Worm (Caenorhabditis elegans) whole organism, L2 larva: ENCODE data around the gene cutl-2.

Experiments used
- C34F6.9 ChIP-seq: fragments of 150-350 bp; optimal IDR thresholded peaks from 2 replicates; lab custom pipeline; 2014; ENCODE audit warnings: missing biosample characterization, missing genetic modification characterization
- R02D3.7 ChIP-seq: fragments of 150-350 bp; optimal IDR thresholded peaks from 2 replicates; lab custom pipeline; 2014; ENCODE audit warnings: missing biosample characterization, missing genetic modification characterization
- Y55F3AM.14 ChIP-seq: fragments of 200-800 bp; sonication (Bioruptor generic); optimal IDR thresholded peaks from 2 replicates; lab custom pipeline; 2018; ENCODE audit warnings: mild to moderate bottlenecking, missing genetic modification characterization, missing compliant biosample characterization
- ZK546.5 ChIP-seq: sonication (generic microtip); optimal IDR thresholded peaks from 2 replicates; lab custom pipeline; 2017; ENCODE audit warnings: missing biosample characterization, missing genetic modification characterization
- alr-1 ChIP-seq: fragments of 150-350 bp; optimal IDR thresholded peaks from 2 replicates; lab custom pipeline; 2014; ENCODE audit warnings: missing biosample characterization, missing genetic modification characterization
- aly-2 ChIP-seq: fragments of 150-350 bp; optimal IDR thresholded peaks from 2 replicates; lab custom pipeline; 2014; ENCODE audit warnings: missing biosample characterization, missing genetic modification characterization
- blmp-1 ChIP-seq: sonication (generic microtip); optimal IDR thresholded peaks from 2 replicates; lab custom pipeline; 2017; ENCODE audit warnings: missing genetic modification characterization, mild to moderate bottlenecking, missing compliant biosample characterization, antibody characterized with exemption, moderate library complexity; ENCODE audit not compliant: insufficient read depth
- ceh-16 ChIP-seq: fragments of 150-350 bp; optimal IDR thresholded peaks from 2 replicates; lab custom pipeline; 2014; ENCODE audit warnings: missing biosample characterization, missing genetic modification characterization
- ceh-82 ChIP-seq: fragments of 150-350 bp; optimal IDR thresholded peaks from 2 replicates; lab custom pipeline; 2014; ENCODE audit warnings: missing biosample characterization, missing genetic modification characterization
- crh-2 ChIP-seq: sonication (generic microtip); optimal IDR thresholded peaks from 2 replicates; lab custom pipeline; 2017; ENCODE audit warnings: missing biosample characterization, missing genetic modification characterization
- egl-27 ChIP-seq: sonication (generic microtip); optimal IDR thresholded peaks from 3 replicates; lab custom pipeline; 2017; ENCODE audit warnings: missing biosample characterization, missing genetic modification reagents, missing genetic modification characterization
- elt-1 ChIP-seq: fragments of 150-350 bp; optimal IDR thresholded peaks from 2 replicates; lab custom pipeline; 2014; ENCODE audit warnings: missing biosample characterization, missing genetic modification characterization
- elt-3 ChIP-seq: sonication (generic microtip); optimal IDR thresholded peaks from 2 replicates; lab custom pipeline; 2017; ENCODE audit warnings: missing biosample characterization, missing genetic modification characterization
- fos-1 ChIP-seq: fragments of 150-350 bp; optimal IDR thresholded peaks from 2 replicates; lab custom pipeline; 2014; ENCODE audit warnings: missing biosample characterization, missing genetic modification characterization
- gmeb-1 ChIP-seq: fragments of 150-350 bp; optimal IDR thresholded peaks from 2 replicates; lab custom pipeline; 2014; ENCODE audit warnings: missing biosample characterization, missing genetic modification characterization
- lin-11 ChIP-seq: fragments of 150-350 bp; sonication (generic microtip); optimal IDR thresholded peaks from 2 replicates; lab custom pipeline; 2014; ENCODE audit warnings: missing biosample characterization, missing genetic modification characterization, inconsistent platforms, mixed read lengths
- lin-39 ChIP-seq: fragments of 150-350 bp; optimal IDR thresholded peaks from 2 replicates; lab custom pipeline; 2014; ENCODE audit warnings: missing biosample characterization, missing genetic modification reagents, missing genetic modification characterization
- lsy-2 ChIP-seq, 2 experiments: fragments of 150-350 bp in 1 of 2; sonication (generic microtip) in 1 of 2; optimal IDR thresholded peaks; 2 replicates each; lab custom pipeline; 2014 to 2017; ENCODE audit warnings: missing biosample characterization in 2 of 2, missing genetic modification characterization in 2 of 2
- mab-5 ChIP-seq: fragments of 150-350 bp; optimal IDR thresholded peaks from 2 replicates; lab custom pipeline; 2014; ENCODE audit warnings: missing biosample characterization, missing genetic modification characterization
- mdl-1 ChIP-seq, 2 experiments: fragments of 150-350 bp in 1 of 2; sonication (generic microtip) in 1 of 2; optimal IDR thresholded peaks; 2 replicates each; lab custom pipeline; 2017; ENCODE audit warnings: missing biosample characterization in 2 of 2, missing genetic modification characterization in 2 of 2
- nhr-11 ChIP-seq: fragments of 150-350 bp; optimal IDR thresholded peaks from 2 replicates; lab custom pipeline; 2014; ENCODE audit warnings: missing biosample characterization, missing genetic modification characterization
- nhr-12 ChIP-seq: fragments of 150-350 bp; optimal IDR thresholded peaks from 2 replicates; lab custom pipeline; 2014; ENCODE audit warnings: missing biosample characterization, missing genetic modification characterization
- nhr-129 ChIP-seq: fragments of 150-350 bp; optimal IDR thresholded peaks from 2 replicates; lab custom pipeline; 2014; ENCODE audit warnings: missing biosample characterization, missing genetic modification characterization
- nhr-23 ChIP-seq: fragments of 150-350 bp; optimal IDR thresholded peaks from 2 replicates; lab custom pipeline; 2014; ENCODE audit warnings: missing biosample characterization, missing genetic modification reagents, missing genetic modification characterization
- nhr-237 ChIP-seq: fragments of 150-350 bp; optimal IDR thresholded peaks from 2 replicates; lab custom pipeline; 2014; ENCODE audit warnings: missing biosample characterization, missing genetic modification characterization
- nhr-25 ChIP-seq: fragments of 150-350 bp; sonication (generic microtip); optimal IDR thresholded peaks from 3 replicates; lab custom pipeline; 2014; ENCODE audit warnings: missing biosample characterization, missing genetic modification characterization
- nhr-6 ChIP-seq: fragments of 150-350 bp; optimal IDR thresholded peaks from 2 replicates; lab custom pipeline; 2014; ENCODE audit warnings: missing biosample characterization, missing genetic modification characterization
- peb-1 ChIP-seq: fragments of 150-350 bp; optimal IDR thresholded peaks from 2 replicates; lab custom pipeline; 2014; ENCODE audit warnings: missing biosample characterization, missing genetic modification characterization
- sem-4 ChIP-seq: fragments of 150-350 bp; optimal IDR thresholded peaks from 2 replicates; lab custom pipeline; 2014; ENCODE audit warnings: missing biosample characterization, missing genetic modification reagents, missing genetic modification characterization
- skn-1 ChIP-seq: sonication (generic microtip); optimal IDR thresholded peaks from 2 replicates; lab custom pipeline; 2017; ENCODE audit warnings: missing biosample characterization, missing genetic modification characterization
- sma-9 ChIP-seq, 2 experiments: fragments of 150-350 bp in 1 of 2; sonication (generic microtip) in 1 of 2; optimal IDR thresholded peaks; 2 replicates each; lab custom pipeline; 2014 to 2016; ENCODE audit warnings: missing genetic modification characterization in 2 of 2, mild to moderate bottlenecking in 1 of 2, missing biosample characterization in 1 of 2, missing compliant biosample characterization in 1 of 2, missing genetic modification reagents in 1 of 2, moderate library complexity in 1 of 2
- snpc-4 ChIP-seq: fragments of 150-350 bp; optimal IDR thresholded peaks from 2 replicates; lab custom pipeline; 2014; ENCODE audit warnings: missing biosample characterization, missing genetic modification characterization
- unc-55 ChIP-seq: fragments of 150-350 bp; sonication (generic microtip); optimal IDR thresholded peaks from 3 replicates; lab custom pipeline; 2014; ENCODE audit warnings: missing biosample characterization, missing genetic modification reagents, missing genetic modification characterization
- zag-1 ChIP-seq: fragments of 150-350 bp; optimal IDR thresholded peaks from 2 replicates; lab custom pipeline; 2014; ENCODE audit warnings: missing biosample characterization, missing genetic modification characterization
- ztf-1 ChIP-seq: fragments of 200-800 bp; sonication (Bioruptor generic); conservative IDR thresholded peaks from 2 replicates; pipeline ENCODE4 v1.3.6; 2022; ENCODE audit warnings: missing genetic modification characterization, missing compliant biosample characterization

The cutl-2 gene

DNA sequence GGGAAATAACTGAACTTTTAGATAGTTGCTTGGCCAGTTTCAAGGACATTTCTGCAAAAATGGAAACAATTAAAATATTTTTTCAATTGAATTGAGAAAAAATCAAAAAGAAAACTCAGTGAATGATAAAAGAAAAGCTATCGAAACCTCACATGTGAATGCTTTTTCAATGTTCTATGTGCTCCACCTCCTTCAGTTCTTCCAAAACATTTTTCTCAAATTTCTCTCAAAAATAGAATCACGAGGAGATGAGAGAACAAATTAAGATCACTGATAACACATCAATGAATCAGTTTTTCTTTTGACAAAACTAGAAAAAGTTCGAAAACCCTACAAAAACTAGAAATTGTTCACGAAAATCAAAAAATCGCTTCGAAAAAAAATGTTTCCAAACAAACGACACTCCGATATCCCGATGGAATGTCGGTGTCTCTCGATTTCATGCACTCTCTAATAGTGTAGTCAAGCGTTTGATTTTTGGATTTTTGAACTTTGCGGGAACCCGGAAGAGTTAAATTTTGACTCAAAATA is 37.7 kb downstream of the cutl-2 start, which contains the start of gene ZK1320.9:
TSS of gene ZK1320.9 (minus strand) at position 51 of the 531 bp plus-strand sequence.
- no peak for TF ChIP-seq snpc-4 (tag; lab: Kevin White, UChicago)
- TF ChIP-seq unc-55 (GFP tag; lab: Kevin White, UChicago), result peak; percentile 25
- no peak for TF ChIP-seq egl-27 (tag; lab: Kevin White, UChicago)
- TF ChIP-seq ztf-1, result no peak
- no peak for TF ChIP-seq nhr-237
- peak; percentile 47 for TF ChIP-seq fos-1 (tag; lab: Kevin White, UChicago)
- peak; percentile 33 for TF ChIP-seq sma-9 (GFP tag; optimal IDR thresholded peaks at IDR 0.05; lab: Kevin White, UChicago)
- TF ChIP-seq sma-9 (tag; optimal IDR thresholded peaks at IDR 0.05; lab: Kevin White, UChicago), result no peak
- TF ChIP-seq gmeb-1, result peak; percentile 28
- TF ChIP-seq peb-1 (tag; lab: Kevin White, UChicago), result no peak
- TF ChIP-seq nhr-129 (tag; lab: Kevin White, UChicago), result peak; percentile 34
- no peak for TF ChIP-seq blmp-1
- peak; percentile 8 for TF ChIP-seq crh-2 (tag; lab: Kevin White, UChicago)
- TF ChIP-seq ZK546.5 (tag; lab: Kevin White, UChicago), result no peak
- TF ChIP-seq lsy-2 (tag; optimal IDR thresholded peaks at IDR 0.05; lab: Kevin White, UChicago), result peak in 1 of 2 experiments; percentile 46
- TF ChIP-seq C34F6.9 (tag; lab: Kevin White, UChicago), result peak; percentile 19
- TF ChIP-seq, all 48 proteins: peak for 8

DNA sequence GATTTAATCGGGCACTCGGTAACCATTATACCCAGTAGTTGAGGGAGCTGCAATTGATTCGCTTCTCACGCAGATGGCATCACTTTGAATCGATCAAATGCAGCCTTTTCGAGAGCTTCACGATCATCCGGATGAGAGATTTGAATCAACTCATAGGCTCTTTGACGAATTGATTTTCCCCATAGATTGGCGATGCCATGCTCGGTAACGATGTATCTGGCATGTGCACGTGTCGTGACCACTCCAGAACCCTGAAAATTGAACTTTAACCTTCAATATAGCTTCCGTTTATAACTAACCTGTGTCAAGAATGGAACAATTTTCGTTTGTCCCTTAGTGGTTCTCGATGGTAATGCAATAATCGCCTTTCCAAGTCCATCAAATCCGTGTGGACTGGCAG is 40.3 kb downstream of the cutl-2 start:
- TF ChIP-seq aly-2 (tag; lab: Kevin White, UChicago), result no peak

DNA sequence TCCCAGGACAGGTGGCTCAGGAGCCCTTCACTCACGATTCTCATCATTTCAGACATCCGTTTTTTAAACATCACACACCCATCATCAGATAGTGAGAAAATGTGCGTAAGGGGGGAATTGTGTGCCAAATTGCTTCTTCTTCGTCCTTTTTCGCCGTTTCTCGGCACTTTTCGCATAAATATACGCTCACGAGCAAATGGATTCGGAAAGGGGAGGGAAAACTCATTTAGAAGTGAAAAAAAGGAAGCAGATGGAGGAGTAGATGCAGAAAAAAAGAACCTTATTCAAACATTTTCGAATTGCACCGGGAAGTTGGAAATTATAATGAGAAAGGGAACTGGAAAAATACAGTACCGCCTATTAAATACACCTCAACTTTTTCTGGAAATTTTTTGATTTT is 42.4 kb downstream of the cutl-2 start:
- TF ChIP-seq elt-3 (tag; lab: Kevin White, UChicago), result no peak
- no peak for TF ChIP-seq egl-27 (tag; lab: Kevin White, UChicago)
- TF ChIP-seq mdl-1 (tag; optimal IDR thresholded peaks at IDR 0.05; lab: Kevin White, UChicago), result no peak
- no peak for TF ChIP-seq nhr-6 (tag; lab: Kevin White, UChicago)
- no peak for TF ChIP-seq ceh-82 (tag; lab: Kevin White, UChicago)
- TF ChIP-seq nhr-25, result no peak

DNA sequence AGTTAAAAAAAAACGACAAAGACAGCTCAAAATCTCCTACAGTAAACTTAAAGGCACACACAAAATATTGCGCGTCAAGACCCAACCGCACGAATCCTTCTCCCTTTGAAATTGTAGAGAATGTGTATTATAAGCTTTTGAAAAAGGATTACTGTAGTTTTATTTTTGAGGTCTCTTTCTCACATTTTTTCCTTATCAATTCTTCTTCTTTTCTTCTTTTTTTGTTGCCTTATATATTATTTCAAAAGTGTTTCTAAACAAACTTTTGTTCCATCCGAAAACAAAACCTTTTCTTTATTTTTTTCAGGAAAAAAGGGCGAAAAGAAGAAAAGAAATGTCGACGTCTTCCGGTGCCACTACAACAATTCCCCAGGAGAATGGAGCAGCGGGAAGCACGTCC is 44.0 kb downstream of the cutl-2 start, which contains the start of gene ZK1320.13:
TSS of gene ZK1320.13 (plus strand) at position 301 of the 400 bp plus-strand sequence.
- TF ChIP-seq nhr-12 (tag; lab: Kevin White, UChicago) (no peak), crh-2 (tag; lab: Kevin White, UChicago) (no peak), zag-1 (no peak), ztf-1 (no peak)

DNA sequence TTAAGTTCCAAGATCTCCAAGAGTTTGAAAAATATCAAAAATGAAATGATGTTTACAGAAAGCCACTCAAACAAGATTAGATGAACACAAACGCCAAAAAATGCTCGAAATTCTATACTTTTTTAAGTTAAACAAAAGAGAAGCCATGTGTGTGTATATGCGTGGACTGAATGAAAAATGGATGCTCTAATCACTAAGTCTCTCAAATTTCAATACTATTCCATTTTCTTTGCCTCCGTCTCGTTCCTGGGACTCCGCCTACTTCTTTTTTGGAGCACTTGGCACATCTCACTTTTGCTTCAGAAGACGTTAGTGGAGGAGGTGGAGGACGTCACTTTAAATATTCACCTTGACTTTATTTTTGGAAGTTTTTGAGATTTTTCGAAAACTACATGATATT is 44.6 kb downstream of the cutl-2 start:
- TF ChIP-seq C34F6.9 (tag; lab: Kevin White, UChicago) (peak; percentile 34), lin-39 (tag; lab: Kevin White, UChicago) (no peak), sem-4 (tag; lab: Kevin White, UChicago) (no peak), nhr-237 (no peak), Y55F3AM.14 (GFP tag; lab: Kevin White, UChicago) (no peak), unc-55 (GFP tag; lab: Kevin White, UChicago) (peak; percentile 65), peb-1 (tag; lab: Kevin White, UChicago) (no peak), elt-1 (tag; lab: Kevin White, UChicago) (no peak), elt-3 (tag; lab: Kevin White, UChicago) (no peak), mdl-1 (tag; optimal IDR thresholded peaks at IDR 0.05; lab: Kevin White, UChicago) (no peak), R02D3.7 (tag; lab: Kevin White, UChicago) (no peak), aly-2 (tag; lab: Kevin White, UChicago) (no peak), nhr-23 (tag; lab: Kevin White, UChicago) (no peak)

ce11 chrII:9677470-9677869 is 47.0 kb downstream of the cutl-2 start:
- no peak for TF ChIP-seq Y55F3AM.14 (GFP tag; lab: Kevin White, UChicago)
- no peak for TF ChIP-seq lin-11 (tag; lab: Kevin White, UChicago)
- no peak for TF ChIP-seq zag-1
- TF ChIP-seq nhr-12 (tag; lab: Kevin White, UChicago), result no peak
- TF ChIP-seq mab-5 (tag; lab: Kevin White, UChicago), result no peak
- no peak for TF ChIP-seq aly-2 (tag; lab: Kevin White, UChicago)
- peak; percentile 40 for TF ChIP-seq fos-1 (tag; lab: Kevin White, UChicago)
- no peak for TF ChIP-seq nhr-11
- no peak for TF ChIP-seq ceh-82 (tag; lab: Kevin White, UChicago)
- TF ChIP-seq alr-1 (tag; lab: Kevin White, UChicago), result no peak
- no peak for TF ChIP-seq skn-1 (tag; lab: Kevin White, UChicago)
- TF ChIP-seq ceh-16 (tag; lab: Kevin White, UChicago), result no peak
- TF ChIP-seq crh-2 (tag; lab: Kevin White, UChicago), result peak; percentile 50
- TF ChIP-seq sem-4 (tag; lab: Kevin White, UChicago), result no peak
- no peak for TF ChIP-seq lsy-2 (tag; optimal IDR thresholded peaks at IDR 0.05; lab: Kevin White, UChicago)
- no peak for TF ChIP-seq mdl-1 (tag; optimal IDR thresholded peaks at IDR 0.05; lab: Kevin White, UChicago)
- no peak for TF ChIP-seq blmp-1
